Worm (Caenorhabditis elegans): ENCODE results near the gene T02H6.1.

DNA sequence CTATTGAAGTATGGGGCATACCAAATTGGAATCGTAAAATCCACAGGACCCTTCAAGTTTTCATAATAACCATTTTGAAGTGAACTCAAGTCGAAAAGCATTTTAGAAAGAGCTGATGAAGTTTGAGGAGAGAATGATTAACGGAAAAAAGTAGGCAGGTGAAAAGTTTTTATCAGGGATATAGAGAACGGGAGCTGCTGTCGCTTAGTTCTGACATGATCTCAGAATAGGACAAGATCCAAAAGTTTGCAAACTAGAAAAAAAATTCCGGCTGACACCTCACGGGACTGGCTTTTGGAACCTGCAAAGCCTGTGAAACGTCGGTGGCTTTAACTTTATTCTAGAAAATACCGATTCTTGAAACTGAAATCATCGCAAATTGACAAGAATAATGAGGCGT is 38.2 kb upstream of the T02H6.1 start, which contains the start of gene sri-46:
- no peak for TF ChIP-seq cog-1 (tag; optimal IDR thresholded peaks at IDR 0.05)
- TF ChIP-seq klf-2 (GFP tag; conservative IDR thresholded peaks at IDR 0.05): no peak
- TF ChIP-seq flt-1 (GFP tag; IDR thresholded peaks at IDR 0.05): no peak
- no peak for TF ChIP-seq ztf-23 (GFP tag; IDR thresholded peaks at IDR 0.05)
- no peak for TF ChIP-seq med-1 (GFP tag; optimal IDR thresholded peaks at IDR 0.05; ENCODE audit: insufficient read depth)
